Fruit fly (Drosophila melanogaster) whole organism, prepupa: ENCODE measurements around the gene CG12998.
A peak's percentile ranks its signal among the peaks of the same experiment; 100 is the strongest.

Experiments
- CG10631 ChIP-seq: fragments of 200-800 bp; sonication (Bioruptor generic); optimal IDR thresholded peaks from 2 replicates; lab custom pipeline; 2016; ENCODE audit warnings: missing biosample characterization, missing genetic modification characterization
- CG11762 ChIP-seq: fragments of 200-800 bp; sonication (Bioruptor generic); optimal IDR thresholded peaks from 3 replicates; lab custom pipeline; 2016; ENCODE audit warnings: missing biosample characterization, missing genetic modification characterization; ENCODE audit not compliant: insufficient read depth
- CG16779 ChIP-seq: fragments of 200-800 bp; sonication (Bioruptor generic); optimal IDR thresholded peaks from 3 replicates; lab custom pipeline; 2017; ENCODE audit warnings: missing biosample characterization, mild to moderate bottlenecking, missing genetic modification characterization
- CG6163 ChIP-seq: fragments of 200-800 bp; sonication (Bioruptor generic); IDR thresholded peaks from 3 replicates; pipeline ENCODE4 v1.3.6; 2022; ENCODE audit warnings: missing biosample characterization, missing genetic modification characterization
- Ets21C ChIP-seq: fragments of 200-800 bp; sonication (Bioruptor generic); optimal IDR thresholded peaks from 3 replicates; lab custom pipeline; 2016; ENCODE audit warnings: missing biosample characterization, missing genetic modification characterization
- Hr39 ChIP-seq: fragments of 200-800 bp; sonication (Bioruptor generic); optimal IDR thresholded peaks from 2 replicates; lab custom pipeline; 2016; ENCODE audit warnings: missing biosample characterization, missing genetic modification characterization
- net ChIP-seq: fragments of 200-800 bp; sonication (Bioruptor generic); optimal IDR thresholded peaks from 3 replicates; lab custom pipeline; 2016; ENCODE audit warnings: missing biosample characterization, missing genetic modification characterization
- salr ChIP-seq, 2 experiments: fragments of 200-800 bp; sonication (Bioruptor generic); optimal IDR thresholded peaks; 3 replicates each; lab custom pipeline; 2016 to 2018; ENCODE audit warnings: missing biosample characterization in 2 of 2, missing genetic modification characterization in 2 of 2, mild to moderate bottlenecking in 1 of 2

DNA sequence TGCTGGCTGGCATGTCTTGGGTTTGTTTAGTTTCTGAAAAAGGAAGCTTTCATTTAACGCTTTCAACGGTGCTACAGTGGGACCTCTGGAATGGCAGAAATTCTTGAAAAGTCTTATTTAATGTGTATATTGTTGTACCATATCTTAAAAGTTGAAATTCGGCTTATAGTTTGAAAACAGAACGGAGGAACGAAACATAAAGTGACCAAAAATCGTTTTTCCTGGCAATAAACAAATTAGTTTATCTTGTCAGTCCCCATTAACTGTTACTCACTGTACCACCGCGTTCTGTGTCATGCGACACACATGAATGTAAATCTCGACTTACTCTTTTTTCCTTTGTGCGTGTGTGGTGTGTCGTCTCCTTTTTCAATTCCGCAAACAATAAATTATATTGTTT is 46.3 kb upstream of the CG12998 start:
- peak; percentile 75 for TF ChIP-seq Hr39
- TF ChIP-seq CG6163 (GFP tag; lab: Robert Waterston, UW) = peak; percentile 11; the same call in 1 of the 3 replicates
- no peak for TF ChIP-seq salr (GFP tag; optimal IDR thresholded peaks at IDR 0.05; lab: Kevin White, UChicago)
- TF ChIP-seq net (GFP tag; lab: Kevin White, UChicago) = peak; percentile 11
- TF ChIP-seq CG11762 (GFP tag; lab: Kevin White, UChicago) = no peak
- TF ChIP-seq CG10631 = peak; percentile 28
- no peak for TF ChIP-seq CG16779 (tag; lab: Kevin White, UChicago)
- peak; percentile 46 for TF ChIP-seq Ets21C (GFP tag; lab: Kevin White, UChicago)
